Worm (Caenorhabditis elegans) whole organism, late embryonic: ENCODE results near the gene M04D8.7.

Source experiments
- C38D4.7 ChIP-seq: fragments of 200-800 bp; sonication (Bioruptor generic); optimal IDR thresholded peaks from 2 replicates; lab custom pipeline; 2018; ENCODE audit warnings: mild to moderate bottlenecking, missing genetic modification characterization, moderate library complexity, missing compliant biosample characterization
- K02D7.2 ChIP-seq: sonication (generic microtip); optimal IDR thresholded peaks from 2 replicates; lab custom pipeline; 2017; ENCODE audit warnings: mild to moderate bottlenecking, missing genetic modification characterization, missing compliant biosample characterization
- Y22D7AL.16 ChIP-seq: sonication (generic microtip); optimal IDR thresholded peaks from 2 replicates; lab custom pipeline; 2016; ENCODE audit warnings: missing genetic modification characterization, missing compliant biosample characterization
- ama-1 ChIP-seq: fragments of 150-350 bp; optimal IDR thresholded peaks from 2 replicates; lab custom pipeline; 2014
- ceh-18 ChIP-seq: sonication (generic microtip); optimal IDR thresholded peaks from 2 replicates; lab custom pipeline; 2016; ENCODE audit warnings: missing genetic modification characterization, missing compliant biosample characterization
- ceh-30 ChIP-seq: fragments of 150-350 bp; optimal IDR thresholded peaks from 2 replicates; lab custom pipeline; 2014; ENCODE audit warnings: missing biosample characterization, missing genetic modification characterization
- ceh-31 ChIP-seq: sonication (generic microtip); optimal IDR thresholded peaks from 2 replicates; lab custom pipeline; 2016; ENCODE audit warnings: missing genetic modification characterization, missing compliant biosample characterization
- ceh-45 ChIP-seq: fragments of 200-800 bp; sonication (Bioruptor generic); IDR thresholded peaks from 2 replicates; pipeline ENCODE4 v1.3.6; 2022; ENCODE audit warnings: missing genetic modification reagents, missing genetic modification characterization, missing compliant biosample characterization
- ceh-6 ChIP-seq: fragments of 200-800 bp; sonication (Bioruptor generic); optimal IDR thresholded peaks from 2 replicates; lab custom pipeline; 2018; ENCODE audit warnings: mild to moderate bottlenecking, missing genetic modification characterization, missing compliant biosample characterization
- ceh-9 ChIP-seq: sonication (generic microtip); optimal IDR thresholded peaks from 2 replicates; lab custom pipeline; 2016; ENCODE audit warnings: mild to moderate bottlenecking, missing genetic modification characterization, inconsistent platforms, missing compliant biosample characterization
- dmd-4 ChIP-seq: sonication (generic microtip); optimal IDR thresholded peaks from 2 replicates; lab custom pipeline; 2016; ENCODE audit warnings: borderline replicate concordance, missing genetic modification characterization, missing compliant biosample characterization
- elt-2 ChIP-seq: sonication (generic microtip); optimal IDR thresholded peaks from 2 replicates; lab custom pipeline; 2016; ENCODE audit warnings: missing genetic modification reagents, missing genetic modification characterization, missing compliant biosample characterization
- elt-4 ChIP-seq: sonication (generic microtip); optimal IDR thresholded peaks from 2 replicates; lab custom pipeline; 2016; ENCODE audit warnings: missing genetic modification characterization, missing compliant biosample characterization
- ets-4 ChIP-seq: sonication (generic microtip); optimal IDR thresholded peaks from 2 replicates; lab custom pipeline; 2016; ENCODE audit warnings: missing genetic modification characterization, missing compliant biosample characterization
- fax-1 ChIP-seq: sonication (generic microtip); optimal IDR thresholded peaks from 2 replicates; lab custom pipeline; 2016; ENCODE audit warnings: missing genotype, missing genetic modification characterization, missing compliant biosample characterization
- fkh-10 ChIP-seq: fragments of 150-350 bp; optimal IDR thresholded peaks from 2 replicates; lab custom pipeline; 2014; ENCODE audit warnings: missing biosample characterization, missing genetic modification reagents, missing genetic modification characterization
- fkh-6 ChIP-seq: sonication (generic microtip); optimal IDR thresholded peaks from 2 replicates; lab custom pipeline; 2016; ENCODE audit warnings: missing genetic modification characterization, missing compliant biosample characterization
- hlh-15 ChIP-seq: sonication (generic microtip); optimal IDR thresholded peaks from 2 replicates; lab custom pipeline; 2016; ENCODE audit warnings: missing genetic modification characterization, missing compliant biosample characterization
- hlh-30 ChIP-seq: sonication (generic microtip); optimal IDR thresholded peaks from 2 replicates; lab custom pipeline; 2017; ENCODE audit warnings: antibody characterized with exemption, missing genetic modification characterization, missing compliant biosample characterization; ENCODE audit not compliant: insufficient read depth
- hlh-8 ChIP-seq: sonication (generic microtip); optimal IDR thresholded peaks from 2 replicates; lab custom pipeline; 2016; ENCODE audit warnings: missing genotype, missing genetic modification characterization, missing compliant biosample characterization
- mec-3 ChIP-seq: sonication (generic microtip); optimal IDR thresholded peaks from 2 replicates; lab custom pipeline; 2016; ENCODE audit warnings: borderline replicate concordance, missing genetic modification characterization, missing compliant biosample characterization
- nfya-1 ChIP-seq: sonication (generic microtip); optimal IDR thresholded peaks from 2 replicates; lab custom pipeline; 2017; ENCODE audit warnings: missing genetic modification characterization, mild to moderate bottlenecking, missing compliant biosample characterization, antibody characterized with exemption, moderate library complexity
- nhr-11 ChIP-seq: fragments of 150-350 bp; optimal IDR thresholded peaks from 2 replicates; lab custom pipeline; 2014; ENCODE audit warnings: missing biosample characterization, missing genetic modification characterization
- npax-4 ChIP-seq: sonication (generic microtip); optimal IDR thresholded peaks from 2 replicates; lab custom pipeline; 2016; ENCODE audit warnings: missing genetic modification characterization, missing compliant biosample characterization
- pag-3 ChIP-seq: sonication (generic microtip); optimal IDR thresholded peaks from 2 replicates; lab custom pipeline; 2016; ENCODE audit warnings: missing compliant biosample characterization, missing genetic modification characterization, borderline replicate concordance
- pat-9 ChIP-seq: fragments of 200-800 bp; sonication (Bioruptor generic); optimal IDR thresholded peaks from 2 replicates; lab custom pipeline; 2018; ENCODE audit warnings: mild to moderate bottlenecking, missing genetic modification characterization, moderate library complexity, missing compliant biosample characterization
- pax-1 ChIP-seq: fragments of 150-350 bp; optimal IDR thresholded peaks from 2 replicates; lab custom pipeline; 2014; ENCODE audit warnings: missing biosample characterization, missing genetic modification characterization
- pqm-1 ChIP-seq: sonication (generic microtip); optimal IDR thresholded peaks from 2 replicates; lab custom pipeline; 2016; ENCODE audit warnings: missing genetic modification characterization, missing compliant biosample characterization
- ref-2 ChIP-seq: sonication (generic microtip); optimal IDR thresholded peaks from 2 replicates; lab custom pipeline; 2016; ENCODE audit warnings: missing genetic modification characterization, missing compliant biosample characterization
- rnt-1 ChIP-seq: sonication (generic microtip); optimal IDR thresholded peaks from 2 replicates; lab custom pipeline; 2016; ENCODE audit warnings: missing genetic modification characterization, missing compliant biosample characterization
- sdc-2 ChIP-seq: sonication (generic microtip); optimal IDR thresholded peaks from 2 replicates; lab custom pipeline; 2016; ENCODE audit warnings: missing genotype, missing genetic modification characterization, missing compliant biosample characterization
- sox-2 ChIP-seq: fragments of 200-800 bp; sonication (Bioruptor generic); IDR thresholded peaks from 2 replicates; pipeline ENCODE4 v1.3.6; 2022; ENCODE audit warnings: missing genetic modification reagents, missing genetic modification characterization, missing compliant biosample characterization
- tbx-2 ChIP-seq: sonication (generic microtip); optimal IDR thresholded peaks from 2 replicates; lab custom pipeline; 2016; ENCODE audit warnings: missing genetic modification characterization, missing compliant biosample characterization
- tbx-7 ChIP-seq: sonication (generic microtip); optimal IDR thresholded peaks from 2 replicates; lab custom pipeline; 2016; ENCODE audit warnings: missing genotype, missing genetic modification characterization, missing compliant biosample characterization
- ttx-3 ChIP-seq: sonication (generic microtip); optimal IDR thresholded peaks from 2 replicates; lab custom pipeline; 2016; ENCODE audit warnings: missing genetic modification reagents, missing genetic modification characterization, missing compliant biosample characterization
- unc-3 ChIP-seq, 2 experiments: fragments of 200-800 bp in 1 of 2; sonication (Bioruptor generic) in 1 of 2; sonication (generic microtip) in 1 of 2; conservative IDR thresholded peaks in 1 of 2; optimal IDR thresholded peaks in 1 of 2; 2 replicates each; pipeline versions ENCODE4 v1.3.6 to Lab custom; 2016 to 2022; ENCODE audit warnings: missing compliant biosample characterization in 2 of 2, missing genetic modification characterization in 2 of 2, missing genetic modification reagents in 1 of 2
- unc-42 ChIP-seq: sonication (generic microtip); optimal IDR thresholded peaks from 2 replicates; lab custom pipeline; 2016; ENCODE audit warnings: missing genotype, missing genetic modification characterization, missing compliant biosample characterization

The M04D8.7 gene

ce11 chrIII:10025989-10026388 is 11.3 kb upstream of the M04D8.7 start, which contains the start of gene ins-22:
Gene ins-22, plus strand, starts transcription at chrIII:10026289.
- TF ChIP-seq fkh-10 (GFP tag; lab: Kevin White, UChicago), result no peak
- no peak for TF ChIP-seq unc-42 (tag; lab: Kevin White, UChicago)
- TF ChIP-seq nhr-11, result no peak
- no peak for TF ChIP-seq pag-3
- TF ChIP-seq hlh-30, result no peak
- TF ChIP-seq pqm-1, result no peak
- TF ChIP-seq ets-4, result no peak
- no peak for TF ChIP-seq pat-9 (tag; lab: Kevin White, UChicago)
- TF ChIP-seq sox-2 (GFP tag; lab: Robert Waterston, UW), result no peak
- TF ChIP-seq fkh-6 (tag; lab: Kevin White, UChicago), result no peak
- no peak for TF ChIP-seq C38D4.7 (GFP tag; lab: Kevin White, UChicago)
- no peak for TF ChIP-seq Y22D7AL.16 (tag; lab: Kevin White, UChicago)
- TF ChIP-seq tbx-2, result no peak
- no peak for TF ChIP-seq ceh-30 (tag; lab: Kevin White, UChicago)
- no peak for TF ChIP-seq nfya-1 (tag; lab: Kevin White, UChicago)
- TF ChIP-seq elt-2 (tag; lab: Kevin White, UChicago), result no peak
- TF ChIP-seq, all 69 proteins: peak for 0

ce11 chrIII:10027947-10028346 is 9.3 kb upstream of the M04D8.7 start, which contains the start of gene ins-23:
Gene ins-23, plus strand, starts transcription at chrIII:10028247.
- TF ChIP-seq rnt-1 (no peak), ref-2 (tag; lab: Kevin White, UChicago) (no peak), unc-3 (GFP tag; conservative IDR thresholded peaks at IDR 0.05; lab: Robert Waterston, UW) (no peak), unc-3 (tag; optimal IDR thresholded peaks at IDR 0.05; lab: Kevin White, UChicago) (no peak), tbx-7 (tag; lab: Kevin White, UChicago) (no peak), ceh-9 (no peak), ceh-45 (GFP tag; lab: Robert Waterston, UW) (no peak), ceh-31 (tag; lab: Kevin White, UChicago) (no peak), hlh-8 (no peak), C38D4.7 (GFP tag; lab: Kevin White, UChicago) (no peak), pat-9 (tag; lab: Kevin White, UChicago) (no peak), fkh-6 (tag; lab: Kevin White, UChicago) (no peak), mec-3 (no peak), ama-1 (no peak), sdc-2 (tag; lab: Kevin White, UChicago) (no peak), elt-4 (tag; lab: Kevin White, UChicago) (no peak), npax-4 (tag; lab: Kevin White, UChicago) (no peak), dmd-4 (no peak), nhr-11 (no peak)

- no peak for TF ChIP-seq elt-4 (tag; lab: Kevin White, UChicago)
- TF ChIP-seq hlh-15 (tag; lab: Kevin White, UChicago), result no peak
- TF ChIP-seq ceh-18 (tag; lab: Kevin White, UChicago), result no peak
- TF ChIP-seq unc-3 (GFP tag; conservative IDR thresholded peaks at IDR 0.05; lab: Robert Waterston, UW), result no peak
- no peak for TF ChIP-seq unc-3 (tag; optimal IDR thresholded peaks at IDR 0.05; lab: Kevin White, UChicago)
- no peak for TF ChIP-seq pax-1 (tag; lab: Kevin White, UChicago)
- no peak for TF ChIP-seq K02D7.2 (tag; lab: Kevin White, UChicago)
- no peak for TF ChIP-seq fax-1 (tag; lab: Kevin White, UChicago)
- TF ChIP-seq ref-2 (tag; lab: Kevin White, UChicago), result no peak
These were observed 6.7 kb upstream of the M04D8.7 start, which contains the start of gene M04D8.4 for ce11 chrIII:10030549-10030948. Gene M04D8.4, minus strand, starts transcription at chrIII:10030649.

ce11 chrIII:10033213-10033612 is 4.0 kb upstream of the M04D8.7 start, which contains the start of gene M04D8.5:
Gene M04D8.5, minus strand, starts transcription at chrIII:10033313.
- TF ChIP-seq ceh-6 (GFP tag; lab: Kevin White, UChicago), result no peak
- TF ChIP-seq dmd-4, result no peak
- TF ChIP-seq ttx-3 (tag; lab: Kevin White, UChicago), result no peak
